Worm (Caenorhabditis elegans): ENCODE results near the gene prx-14.

Gene prx-14

ce11 chrIV:11146492-11146891, 36.4 kb upstream of the prx-14 start:
- TF ChIP-seq lsy-2 (tag; optimal IDR thresholded peaks at IDR 0.05): no peak
- TF ChIP-seq blmp-1 (tag; optimal IDR thresholded peaks at IDR 0.05): no peak
- TF ChIP-seq sptf-1 (tag; optimal IDR thresholded peaks at IDR 0.05): no peak
- no peak for TF ChIP-seq mls-2 (tag; optimal IDR thresholded peaks at IDR 0.05)
- TF ChIP-seq ces-1 (GFP tag; optimal IDR thresholded peaks at IDR 0.05): no peak
- no peak for TF ChIP-seq tbx-8 (GFP tag; optimal IDR thresholded peaks at IDR 0.05)
- no peak for TF ChIP-seq zip-8 (tag; optimal IDR thresholded peaks at IDR 0.05)
- no peak for TF ChIP-seq M03D4.4 (tag; optimal IDR thresholded peaks at IDR 0.05)
- TF ChIP-seq flh-1 (GFP tag; optimal IDR thresholded peaks at IDR 0.05): no peak
- TF ChIP-seq drap-1 (GFP tag; optimal IDR thresholded peaks at IDR 0.05): no peak
- TF ChIP-seq bed-3 (GFP tag; optimal IDR thresholded peaks at IDR 0.05): no peak

- no peak for TF ChIP-seq ham-2 (GFP tag; optimal IDR thresholded peaks at IDR 0.05)
- no peak for TF ChIP-seq nhr-28 (tag; optimal IDR thresholded peaks at IDR 0.05)
- TF ChIP-seq lin-13 (tag; optimal IDR thresholded peaks at IDR 0.05): no peak
- no peak for TF ChIP-seq hlh-1 (tag; optimal IDR thresholded peaks at IDR 0.05)
- no peak for TF ChIP-seq ztf-11 (tag; optimal IDR thresholded peaks at IDR 0.05)
- no peak for TF ChIP-seq blmp-1 (tag; optimal IDR thresholded peaks at IDR 0.05)
- TF ChIP-seq snpc-4 (tag; optimal IDR thresholded peaks at IDR 0.05): no peak
- no peak for TF ChIP-seq cnd-1 (tag; optimal IDR thresholded peaks at IDR 0.05)
- no peak for TF ChIP-seq tbx-8 (GFP tag; optimal IDR thresholded peaks at IDR 0.05)
- no peak for TF ChIP-seq lsy-2 (tag; optimal IDR thresholded peaks at IDR 0.05)
- no peak for TF ChIP-seq mep-1 (tag; optimal IDR thresholded peaks at IDR 0.05)
- TF ChIP-seq ces-1 (GFP tag; optimal IDR thresholded peaks at IDR 0.05): no peak
- TF ChIP-seq unc-39 (tag; optimal IDR thresholded peaks at IDR 0.05): no peak
- TF ChIP-seq drap-1 (GFP tag; optimal IDR thresholded peaks at IDR 0.05): no peak
Observed at ce11 chrIV:11146962-11147470, 35.9 kb upstream of the prx-14 start, which contains the start of gene pigq-1. Gene pigq-1 (minus strand): TSS chrIV:11147247.

- TF ChIP-seq unc-39 (tag; optimal IDR thresholded peaks at IDR 0.05) (no peak), hlh-1 (tag; optimal IDR thresholded peaks at IDR 0.05) (no peak), nhr-28 (tag; optimal IDR thresholded peaks at IDR 0.05) (no peak), ces-1 (GFP tag; optimal IDR thresholded peaks at IDR 0.05) (no peak), unc-62 (GFP tag; optimal IDR thresholded peaks at IDR 0.05) (no peak), cnd-1 (tag; optimal IDR thresholded peaks at IDR 0.05) (no peak), drap-1 (GFP tag; optimal IDR thresholded peaks at IDR 0.05) (no peak), sem-2 (GFP tag; optimal IDR thresholded peaks at IDR 0.05) (no peak), unc-120 (tag; optimal IDR thresholded peaks at IDR 0.05; ENCODE audit: poor library complexity, severe bottlenecking) (no peak), ceh-43 (GFP tag; optimal IDR thresholded peaks at IDR 0.05) (no peak), nhr-2 (tag; optimal IDR thresholded peaks at IDR 0.05) (no peak)
Observed at ce11 chrIV:11148788-11149366, 34.1 kb upstream of the prx-14 start.

ce11 chrIV:11149454-11150163, 33.3 kb upstream of the prx-14 start, which contains the start of the genes F01G4.6 and pfd-1:
Gene F01G4.6 (minus strand): TSS chrIV:11149504.
Gene pfd-1 (plus strand): TSS chrIV:11150113.
- no peak for TF ChIP-seq elt-3 (tag; optimal IDR thresholded peaks at IDR 0.05)
- no peak for TF ChIP-seq mab-5 (tag; optimal IDR thresholded peaks at IDR 0.05)
- no peak for TF ChIP-seq flh-1 (GFP tag; optimal IDR thresholded peaks at IDR 0.05)
- peak; percentile 79 for TF ChIP-seq lin-13 (tag; optimal IDR thresholded peaks at IDR 0.05)
- peak; percentile 69 for TF ChIP-seq unc-120 (tag; optimal IDR thresholded peaks at IDR 0.05; ENCODE audit: poor library complexity, severe bottlenecking)
- TF ChIP-seq blmp-1 (tag; optimal IDR thresholded peaks at IDR 0.05): peak; percentile 23
- no peak for TF ChIP-seq lin-32 (GFP tag; optimal IDR thresholded peaks at IDR 0.05)
- no peak for TF ChIP-seq nhr-12 (tag; optimal IDR thresholded peaks at IDR 0.05)
- TF ChIP-seq bed-3 (GFP tag; optimal IDR thresholded peaks at IDR 0.05): no peak
- peak; percentile 29 for TF ChIP-seq ceh-39 (tag; optimal IDR thresholded peaks at IDR 0.05)
- TF ChIP-seq pha-4 (tag; optimal IDR thresholded peaks at IDR 0.05): peak; percentile 71
- TF ChIP-seq unc-39 (tag; optimal IDR thresholded peaks at IDR 0.05): no peak
- no peak for TF ChIP-seq elt-1 (tag; optimal IDR thresholded peaks at IDR 0.05; ENCODE audit: borderline replicate concordance, insufficient read depth)
- TF ChIP-seq hlh-1 (tag; optimal IDR thresholded peaks at IDR 0.05): peak; percentile 57
- no peak for TF ChIP-seq ham-2 (GFP tag; optimal IDR thresholded peaks at IDR 0.05)
- TF ChIP-seq drap-1 (GFP tag; optimal IDR thresholded peaks at IDR 0.05): peak; percentile 20
- no peak for TF ChIP-seq ceh-43 (GFP tag; optimal IDR thresholded peaks at IDR 0.05)
- no peak for TF ChIP-seq ztf-11 (tag; optimal IDR thresholded peaks at IDR 0.05)
- no peak for TF ChIP-seq snpc-4 (tag; optimal IDR thresholded peaks at IDR 0.05)
- no peak for TF ChIP-seq sem-2 (GFP tag; optimal IDR thresholded peaks at IDR 0.05)
- peak; percentile 74 for TF ChIP-seq sptf-1 (tag; optimal IDR thresholded peaks at IDR 0.05)
- TF ChIP-seq nhr-237 (tag; optimal IDR thresholded peaks at IDR 0.05): peak; percentile 88
- TF ChIP-seq mep-1 (tag; optimal IDR thresholded peaks at IDR 0.05): peak; percentile 82
- peak; percentile 25 for TF ChIP-seq cnd-1 (tag; optimal IDR thresholded peaks at IDR 0.05)
- TF ChIP-seq zip-8 (tag; optimal IDR thresholded peaks at IDR 0.05): no peak
- peak; percentile 58 for TF ChIP-seq unc-62 (GFP tag; optimal IDR thresholded peaks at IDR 0.05)
- no peak for TF ChIP-seq mls-2 (tag; optimal IDR thresholded peaks at IDR 0.05)
- peak; percentile 86 for TF ChIP-seq ces-1 (GFP tag; optimal IDR thresholded peaks at IDR 0.05)
- peak; percentile 65 for TF ChIP-seq M03D4.4 (tag; optimal IDR thresholded peaks at IDR 0.05)
- no peak for TF ChIP-seq nhr-28 (tag; optimal IDR thresholded peaks at IDR 0.05)
- TF ChIP-seq nhr-2 (tag; optimal IDR thresholded peaks at IDR 0.05): peak; percentile 24
- TF ChIP-seq lsy-2 (tag; optimal IDR thresholded peaks at IDR 0.05): peak; percentile 97
- TF ChIP-seq tbx-8 (GFP tag; optimal IDR thresholded peaks at IDR 0.05): no peak
- no peak for TF ChIP-seq ceh-83 (GFP tag; optimal IDR thresholded peaks at IDR 0.05)
- TF ChIP-seq nhr-76 (tag; optimal IDR thresholded peaks at IDR 0.05): no peak
